Fruit fly (Drosophila melanogaster) whole organism, prepupa: ENCODE results near the gene AGO2.

ENCODE experiments used
- CG16779 ChIP-seq: fragments of 200-800 bp; sonication (Bioruptor generic); optimal IDR thresholded peaks from 3 replicates; lab custom pipeline; 2017; ENCODE audit warnings: missing biosample characterization, mild to moderate bottlenecking, missing genetic modification characterization
- CG34406 ChIP-seq: fragments of 200-800 bp; sonication (Bioruptor generic); optimal IDR thresholded peaks from 3 replicates; lab custom pipeline; 2016; ENCODE audit warnings: missing biosample characterization, missing genetic modification characterization
- Hr39 ChIP-seq: fragments of 200-800 bp; sonication (Bioruptor generic); optimal IDR thresholded peaks from 2 replicates; lab custom pipeline; 2016; ENCODE audit warnings: missing biosample characterization, missing genetic modification characterization

dm6 chr3L:15595980-15596379 lies 42.1 kb downstream of the AGO2 start:
- TF ChIP-seq CG34406 (GFP tag; lab: Kevin White, UChicago) = no peak
- TF ChIP-seq Hr39 (GFP tag; lab: Kevin White, UChicago) = no peak
- TF ChIP-seq CG16779 (tag; lab: Kevin White, UChicago) = no peak
